Fruit fly (Drosophila melanogaster): ENCODE results near the gene btn.

dm6 chr3R:22568508-22568907 is 17.9 kb downstream of the btn start:
- no peak for TF ChIP-seq CG8478 (optimal IDR thresholded peaks at IDR 0.05)
- no peak for TF ChIP-seq CTCF (optimal IDR thresholded peaks at IDR 0.05)
